Worm (Caenorhabditis elegans) whole organism, L4/young adult: ENCODE results near the gene rsp-5.

Experiments
- W03F9.2 ChIP-seq: fragments of 150-350 bp; optimal IDR thresholded peaks from 2 replicates; lab custom pipeline; 2014; ENCODE audit warnings: missing biosample characterization, missing genetic modification characterization
- dao-5 ChIP-seq: sonication (generic microtip); optimal IDR thresholded peaks from 2 replicates; lab custom pipeline; 2016; ENCODE audit warnings: missing genotype, missing genetic modification characterization, moderate library complexity, missing compliant biosample characterization
- him-1 ChIP-seq: sonication (generic microtip); optimal IDR thresholded peaks from 2 replicates; lab custom pipeline; 2016; ENCODE audit warnings: missing genotype, missing genetic modification reagents, missing genetic modification characterization, missing compliant biosample characterization

DNA sequence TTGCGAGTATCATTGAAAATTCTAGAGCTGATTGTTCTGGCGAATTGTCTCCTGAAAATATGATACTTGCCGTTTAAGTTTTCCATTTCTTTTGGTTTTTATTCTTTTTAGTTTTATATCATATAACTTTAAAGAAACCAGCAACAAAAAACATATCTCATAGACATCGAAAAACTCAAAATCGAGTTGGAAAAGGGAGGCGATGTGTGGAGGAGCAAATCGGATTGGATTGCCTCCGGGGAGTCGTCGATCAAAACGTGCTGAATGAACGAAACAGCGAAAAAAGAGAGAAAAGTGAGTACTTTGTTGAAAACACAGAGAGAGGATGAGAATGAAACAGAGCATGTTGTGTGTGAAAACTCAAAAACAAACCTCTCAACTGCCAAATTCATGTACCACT is 7.2 kb downstream of the rsp-5 start:
- TF ChIP-seq him-1 (tag; lab: Kevin White, UChicago) = no peak
- TF ChIP-seq dao-5 = no peak
- TF ChIP-seq W03F9.2 (tag; lab: Kevin White, UChicago) = no peak
